Fruit fly (Drosophila melanogaster): ENCODE data around the gene CG4116.

CG4116 gene

dm6 chrX:3045953-3046352 is 21.4 kb downstream of the CG4116 start (continued):
- TF ChIP-seq CG7963 (GFP tag; IDR thresholded peaks at IDR 0.05; ENCODE audit: partially characterized antibody) (no peak), Hey (tag; optimal IDR thresholded peaks at IDR 0.05) (no peak), org-1 (GFP tag; optimal IDR thresholded peaks at IDR 0.05) (peak; percentile 56), MESR4 (GFP tag; optimal IDR thresholded peaks at IDR 0.05) (no peak), ems (GFP tag; optimal IDR thresholded peaks at IDR 0.05) (peak; percentile 37), kay (GFP tag; optimal IDR thresholded peaks at IDR 0.05) (peak; percentile 21), Dfd (GFP tag; optimal IDR thresholded peaks at IDR 0.05) (no peak), Asciz (GFP tag; optimal IDR thresholded peaks at IDR 0.05) (peak; percentile 52), CG17328 (GFP tag; IDR thresholded peaks at IDR 0.05) (peak; percentile 90), CG4328 (GFP tag; optimal IDR thresholded peaks at IDR 0.05) (no peak), pnt (GFP tag; optimal IDR thresholded peaks at IDR 0.05) (peak; percentile 84), CG15514 (GFP tag; optimal IDR thresholded peaks at IDR 0.05) (no peak), CG3995 (GFP tag; optimal IDR thresholded peaks at IDR 0.05) (no peak), cato (GFP tag; optimal IDR thresholded peaks at IDR 0.05; ENCODE audit: borderline replicate concordance) (peak; percentile 37), Mes4 (GFP tag; optimal IDR thresholded peaks at IDR 0.05) (peak; percentile 74), Ets97D (GFP tag; optimal IDR thresholded peaks at IDR 0.05) (no peak), nau (GFP tag; optimal IDR thresholded peaks at IDR 0.05) (peak; percentile 27), gro (GFP tag; optimal IDR thresholded peaks at IDR 0.05) (no peak), CG2678 (tag; optimal IDR thresholded peaks at IDR 0.05) (peak; percentile 72), grau (tag; optimal IDR thresholded peaks at IDR 0.05) (peak; percentile 67), maf-S (GFP tag; optimal IDR thresholded peaks at IDR 0.05) (peak; percentile 24), lola (GFP tag; optimal IDR thresholded peaks at IDR 0.05) (peak in 1 of 3 experiments; percentile 84), Ada2b (GFP tag; IDR thresholded peaks at IDR 0.05) (peak; percentile 63), CG17385 (GFP tag; optimal IDR thresholded peaks at IDR 0.05) (peak; percentile 48), PHDP (tag; optimal IDR thresholded peaks at IDR 0.05) (peak; percentile 59), bcd (GFP tag; optimal IDR thresholded peaks at IDR 0.05) (peak; percentile 60), dati (GFP tag; IDR thresholded peaks at IDR 0.05) (peak; percentile 41; the same call in 1 of the 2 replicates), tna (GFP tag; IDR thresholded peaks at IDR 0.05; ENCODE audit: partially characterized antibody) (no peak), CG8924 (tag; optimal IDR thresholded peaks at IDR 0.05) (peak; percentile 59), Six4 (GFP tag; optimal IDR thresholded peaks at IDR 0.05) (peak; percentile 73), Pdp1 (GFP tag; optimal IDR thresholded peaks at IDR 0.05) (peak; percentile 57 to 59), CG33213 (GFP tag; optimal IDR thresholded peaks at IDR 0.05) (peak; percentile 56), CG10565 (GFP tag; optimal IDR thresholded peaks at IDR 0.05) (no peak), ken (GFP tag; IDR thresholded peaks at IDR 0.05) (peak; percentile 78), CG18619 (GFP tag; optimal IDR thresholded peaks at IDR 0.05) (peak; percentile 34), CG17568 (GFP tag; optimal IDR thresholded peaks at IDR 0.05) (peak; percentile 60), CG11093 (GFP tag; IDR thresholded peaks at IDR 0.05) (peak; percentile 75; the same call in 2 of the 3 replicates), Doc2 (GFP tag; IDR thresholded peaks at IDR 0.05) (no peak), CG33557 (GFP tag; optimal IDR thresholded peaks at IDR 0.05) (peak; percentile 68), gce (GFP tag; IDR thresholded peaks at IDR 0.05) (no peak), Jarid2 (GFP tag; optimal IDR thresholded peaks at IDR 0.05) (no peak), CG3847 (GFP tag; IDR thresholded peaks at IDR 0.05) (peak; percentile 38; the same call in 1 of the 2 replicates), Hand (GFP tag; optimal IDR thresholded peaks at IDR 0.05) (no peak), jing (GFP tag; optimal IDR thresholded peaks at IDR 0.05) (peak; percentile 60), shn (GFP tag; optimal IDR thresholded peaks at IDR 0.05) (peak; percentile 54), CHES-1-like (GFP tag; optimal IDR thresholded peaks at IDR 0.05) (peak; percentile 41), CG30020 (tag; optimal IDR thresholded peaks at IDR 0.05) (no peak), nmo (GFP tag; optimal IDR thresholded peaks at IDR 0.05) (peak; percentile 80), amos (GFP tag; IDR thresholded peaks at IDR 0.05; ENCODE audit: partially characterized antibody) (no peak), CG4404 (GFP tag; IDR thresholded peaks at IDR 0.05) (peak; percentile 31; the same call in 1 of the 2 replicates)
